Worm (Caenorhabditis elegans): Measurements from ENCODE around the gene H20J04.7.

DNA sequence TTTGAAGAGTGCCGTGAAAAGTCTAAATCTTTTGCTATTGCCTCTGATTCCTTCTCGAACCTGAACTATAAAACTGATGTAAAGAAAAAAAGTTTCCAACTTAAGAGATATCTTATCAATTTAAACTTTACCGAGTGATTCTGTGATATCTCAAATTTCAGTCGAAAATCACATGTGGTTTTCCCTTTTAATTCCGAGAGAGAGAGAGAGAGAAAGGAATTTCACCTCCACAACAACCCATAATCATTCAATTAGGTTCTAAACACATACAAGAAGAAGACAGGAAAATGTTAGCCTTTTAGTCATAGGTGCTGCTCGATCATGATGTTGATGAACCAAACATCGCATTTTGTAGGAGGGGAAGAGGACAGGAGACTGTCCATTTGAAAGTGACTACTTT lies 36.0 kb upstream of the H20J04.7 start:
- TF ChIP-seq pha-4 (tag; optimal IDR thresholded peaks at IDR 0.05) (no peak), ceh-83 (GFP tag; optimal IDR thresholded peaks at IDR 0.05) (no peak), blmp-1 (tag; optimal IDR thresholded peaks at IDR 0.05) (no peak), hlh-1 (tag; optimal IDR thresholded peaks at IDR 0.05) (no peak), ceh-39 (tag; optimal IDR thresholded peaks at IDR 0.05) (no peak), lsy-2 (tag; optimal IDR thresholded peaks at IDR 0.05) (no peak), nhr-2 (tag; optimal IDR thresholded peaks at IDR 0.05) (no peak), unc-39 (tag; optimal IDR thresholded peaks at IDR 0.05) (no peak)

All from whole organism, mixed stage, embryonic.